Fruit fly (Drosophila melanogaster) whole organism, pupa: Measurements from ENCODE around the gene Mcm5.

Source experiments
- CG12605 ChIP-seq: fragments of 200-800 bp; sonication (Bioruptor generic); IDR thresholded peaks from 2 replicates; pipeline ENCODE4 v1.3.6; 2022; ENCODE audit warnings: missing biosample characterization, missing genetic modification characterization
- CG15710 ChIP-seq: fragments of 200-800 bp; sonication (Bioruptor generic); optimal IDR thresholded peaks from 2 replicates; lab custom pipeline; 2018; ENCODE audit warnings: missing biosample characterization, mild to moderate bottlenecking, missing genetic modification characterization, moderate library complexity
- CG9948 ChIP-seq: fragments of 200-800 bp; sonication (Bioruptor generic); optimal IDR thresholded peaks from 2 replicates; lab custom pipeline; 2018; ENCODE audit warnings: missing biosample characterization, mild to moderate bottlenecking, missing genetic modification characterization, moderate library complexity
- EcR ChIP-seq: fragments of 200-800 bp; sonication (Bioruptor generic); optimal IDR thresholded peaks from 3 replicates; lab custom pipeline; 2019; ENCODE audit warnings: missing biosample characterization, missing genetic modification characterization, mild to moderate bottlenecking, moderate library complexity, missing genetic modification reagents
- Pif1A ChIP-seq: fragments of 200-800 bp; sonication (Bioruptor generic); optimal IDR thresholded peaks from 3 replicates; lab custom pipeline; 2016; ENCODE audit warnings: missing biosample characterization, missing genetic modification characterization

DNA sequence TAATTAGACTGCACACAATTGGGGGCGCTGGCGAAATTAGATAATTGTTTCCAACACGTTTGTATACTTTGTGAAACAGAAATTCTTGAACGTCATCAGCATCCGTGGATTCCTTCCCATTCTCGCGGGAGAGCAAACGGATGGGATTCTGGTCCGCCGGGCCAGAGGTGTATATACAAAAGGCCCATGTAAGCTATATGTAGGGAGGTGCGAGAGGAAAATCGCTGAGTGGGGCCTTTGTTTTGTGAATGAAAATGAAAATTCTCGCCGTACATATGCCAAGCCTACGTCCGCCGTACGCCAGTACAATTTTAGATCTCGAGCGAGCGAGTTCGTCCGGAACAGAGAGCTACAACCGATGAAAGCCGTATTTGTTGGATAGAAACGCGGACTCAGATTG, 4.3 kb downstream of the Mcm5 start, which contains the start of gene CG14687:
- TF ChIP-seq EcR (GFP tag; lab: Kevin White, UChicago) (no peak), Pif1A (no peak), CG12605 (no peak), CG15710 (tag; lab: Kevin White, UChicago) (no peak), CG9948 (tag; lab: Kevin White, UChicago) (no peak)
